Fruit fly (Drosophila melanogaster): ENCODE data around the gene Saf6.

Saf6 gene

DNA sequence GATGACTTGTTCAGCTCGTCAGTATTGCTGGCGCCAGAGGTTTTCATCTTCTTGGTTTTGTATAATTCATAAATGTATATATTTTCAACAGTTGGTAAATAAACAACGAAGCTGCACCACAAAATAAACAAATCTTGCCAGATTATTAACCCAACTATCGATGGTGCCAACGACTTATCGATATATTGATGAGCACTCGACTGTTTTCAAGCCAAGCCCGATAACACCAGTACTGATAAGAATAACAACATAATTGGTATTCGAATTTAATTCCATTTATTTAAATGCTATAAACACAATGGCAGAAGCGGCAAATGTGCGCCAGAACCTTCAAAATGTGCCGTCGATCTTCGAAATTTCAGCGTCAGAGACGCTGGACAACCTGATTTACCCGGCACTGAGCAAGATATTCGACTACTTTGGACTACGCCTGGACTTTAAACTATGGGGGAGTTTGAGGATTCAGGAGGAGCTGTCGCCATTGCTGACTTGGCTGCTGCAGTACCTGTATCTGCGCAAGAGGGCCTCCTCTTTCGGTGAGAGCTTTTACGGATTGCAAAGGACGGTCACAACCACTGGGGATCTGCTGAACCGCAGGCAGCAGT is at the start of gene Saf6, which contains the start of gene Pex12 (continued):
- TF ChIP-seq CG13287 (GFP tag; IDR thresholded peaks at IDR 0.05; ENCODE audit: partially characterized antibody) (peak; percentile 89), CG11085 (GFP tag; IDR thresholded peaks at IDR 0.05) (no peak), GATAe (GFP tag; conservative IDR thresholded peaks at IDR 0.05) (peak; percentile 37), exex (tag; optimal IDR thresholded peaks at IDR 0.05) (peak; percentile 47), CG9817 (tag; optimal IDR thresholded peaks at IDR 0.05) (no peak), lab (GFP tag; optimal IDR thresholded peaks at IDR 0.05) (no peak), esg (GFP tag; conservative IDR thresholded peaks at IDR 0.05) (no peak), Lhr (GFP tag; optimal IDR thresholded peaks at IDR 0.05) (no peak), sima (GFP tag; optimal IDR thresholded peaks at IDR 0.05) (no peak), lov (optimal IDR thresholded peaks at IDR 0.05) (no peak), lov (GFP tag; IDR thresholded peaks at IDR 0.05) (no peak), corto (GFP tag; optimal IDR thresholded peaks at IDR 0.05) (no peak), Sin3A (optimal IDR thresholded peaks at IDR 0.05) (peak; percentile 16), Dll (GFP tag; IDR thresholded peaks at IDR 0.05; ENCODE audit: partially characterized antibody) (peak; percentile 89), tap (tag; optimal IDR thresholded peaks at IDR 0.05) (no peak), CG11696 (GFP tag; IDR thresholded peaks at IDR 0.05) (no peak), Elba2 (GFP tag; optimal IDR thresholded peaks at IDR 0.05) (no peak), pzg (GFP tag; optimal IDR thresholded peaks at IDR 0.05) (peak; percentile 57), CG8765 (GFP tag; IDR thresholded peaks at IDR 0.05) (no peak), Scr (GFP tag; IDR thresholded peaks at IDR 0.05; ENCODE audit: partially characterized antibody) (peak; percentile 83), CG14710 (tag; optimal IDR thresholded peaks at IDR 0.05) (peak; percentile 21), CG8359 (GFP tag; optimal IDR thresholded peaks at IDR 0.05; ENCODE audit: borderline replicate concordance) (no peak), so (GFP tag; IDR thresholded peaks at IDR 0.05) (no peak), Hr51 (GFP tag; optimal IDR thresholded peaks at IDR 0.05) (no peak), E2f2 (GFP tag; IDR thresholded peaks at IDR 0.05) (peak; percentile 52), CG4617 (GFP tag; optimal IDR thresholded peaks at IDR 0.05; ENCODE audit: borderline replicate concordance) (peak; percentile 70), CG8089 (GFP tag; optimal IDR thresholded peaks at IDR 0.05) (no peak), Sry-δ (GFP tag; optimal IDR thresholded peaks at IDR 0.05) (peak; percentile 68), CG14860 (GFP tag; IDR thresholded peaks at IDR 0.05; ENCODE audit: partially characterized antibody) (peak; percentile 85), Bgb (GFP tag; IDR thresholded peaks at IDR 0.05; ENCODE audit: partially characterized antibody) (peak; percentile 86), Optix (GFP tag; IDR thresholded peaks at IDR 0.05) (no peak), ERR (GFP tag; optimal IDR thresholded peaks at IDR 0.05) (no peak), phol (tag; optimal IDR thresholded peaks at IDR 0.05) (no peak), pfk (GFP tag; optimal IDR thresholded peaks at IDR 0.05) (no peak), Sox100B (GFP tag; optimal IDR thresholded peaks at IDR 0.05) (no peak), CG16815 (GFP tag; optimal IDR thresholded peaks at IDR 0.05) (no peak), disco-r (GFP tag; optimal IDR thresholded peaks at IDR 0.05) (no peak), chn (GFP tag; optimal IDR thresholded peaks at IDR 0.05) (no peak), row (GFP tag; IDR thresholded peaks at IDR 0.05) (peak; percentile 47), TFAM (GFP tag; optimal IDR thresholded peaks at IDR 0.05) (no peak), crc (GFP tag; optimal IDR thresholded peaks at IDR 0.05) (no peak)

DNA sequence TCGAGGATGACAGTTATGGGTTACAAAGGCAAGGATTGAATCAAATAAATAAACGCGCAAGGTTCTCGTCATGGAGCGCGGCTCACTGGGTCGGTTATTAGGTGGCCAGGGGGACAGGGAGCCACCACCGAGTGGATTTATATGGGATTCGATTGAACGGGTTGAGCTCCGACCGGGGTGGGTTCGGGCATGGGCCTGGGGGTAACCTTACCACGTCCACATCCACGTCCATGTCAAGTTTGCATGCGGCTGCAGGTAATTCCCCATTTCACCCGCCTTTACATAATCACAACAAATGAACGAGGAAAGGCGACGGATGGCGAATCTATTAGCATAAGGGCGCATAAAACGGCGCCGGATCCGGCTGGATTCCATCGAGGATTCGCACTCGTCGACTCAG is 44.1 kb upstream of the Saf6 start, which contains the start of gene CG13950:
TSS of gene CG13950 (plus strand) at position 301 of the 400 bp plus-strand sequence.
- TF ChIP-seq B-H2 (GFP tag; optimal IDR thresholded peaks at IDR 0.05), result no peak
- no peak for TF ChIP-seq HLH54F (GFP tag; optimal IDR thresholded peaks at IDR 0.05)
- TF ChIP-seq kni (GFP tag; optimal IDR thresholded peaks at IDR 0.05), result no peak
- TF ChIP-seq lab (GFP tag; optimal IDR thresholded peaks at IDR 0.05), result no peak
- TF ChIP-seq CG10366 (GFP tag; IDR thresholded peaks at IDR 0.05), result no peak
